Worm (Caenorhabditis elegans): ENCODE data around the gene B0244.6.

B0244.6 gene

ce11 chrIII:5721888-5722287, 15.9 kb upstream of the B0244.6 start:
- TF ChIP-seq him-1 (tag; optimal IDR thresholded peaks at IDR 0.05): no peak
- TF ChIP-seq W03F9.2 (tag; optimal IDR thresholded peaks at IDR 0.05): peak; percentile 76

ce11 chrIII:5722550-5722949, 15.3 kb upstream of the B0244.6 start, which contains the start of gene wrm-1:
Gene wrm-1 (plus strand): TSS chrIII:5722850.
- TF ChIP-seq dao-5 (tag; optimal IDR thresholded peaks at IDR 0.05): no peak
- TF ChIP-seq him-1 (tag; optimal IDR thresholded peaks at IDR 0.05): no peak
- no peak for TF ChIP-seq W03F9.2 (tag; optimal IDR thresholded peaks at IDR 0.05)

- TF ChIP-seq him-1 (tag; optimal IDR thresholded peaks at IDR 0.05) (no peak), W03F9.2 (tag; optimal IDR thresholded peaks at IDR 0.05) (peak; percentile 39), dao-5 (tag; optimal IDR thresholded peaks at IDR 0.05) (no peak)
Measured at ce11 chrIII:5727827-5728226, 10.0 kb upstream of the B0244.6 start, which contains the start of gene egg-1. Gene egg-1 (plus strand): TSS chrIII:5728180.

- no peak for TF ChIP-seq dao-5 (tag; optimal IDR thresholded peaks at IDR 0.05)
- no peak for TF ChIP-seq W03F9.2 (tag; optimal IDR thresholded peaks at IDR 0.05)
- TF ChIP-seq him-1 (tag; optimal IDR thresholded peaks at IDR 0.05): no peak
Measured at ce11 chrIII:5729367-5729766, 8.4 kb upstream of the B0244.6 start.

ce11 chrIII:5730041-5730440, 7.8 kb upstream of the B0244.6 start:
- TF ChIP-seq dao-5 (tag; optimal IDR thresholded peaks at IDR 0.05) (no peak), W03F9.2 (tag; optimal IDR thresholded peaks at IDR 0.05) (no peak), him-1 (tag; optimal IDR thresholded peaks at IDR 0.05) (no peak)

- TF ChIP-seq him-1 (tag; optimal IDR thresholded peaks at IDR 0.05): no peak
- no peak for TF ChIP-seq dao-5 (tag; optimal IDR thresholded peaks at IDR 0.05)
- TF ChIP-seq W03F9.2 (tag; optimal IDR thresholded peaks at IDR 0.05): no peak
Measured at ce11 chrIII:5730980-5731636, 6.7 kb upstream of the B0244.6 start, which contains the start of the genes B0244.9 and B0244.7. Gene B0244.9 (minus strand): TSS chrIII:5731030. Gene B0244.7 (plus strand): TSS chrIII:5731501.

- no peak for TF ChIP-seq dao-5 (tag; optimal IDR thresholded peaks at IDR 0.05)
- no peak for TF ChIP-seq W03F9.2 (tag; optimal IDR thresholded peaks at IDR 0.05)
- no peak for TF ChIP-seq him-1 (tag; optimal IDR thresholded peaks at IDR 0.05)
Measured at ce11 chrIII:5732925-5733324, 4.9 kb upstream of the B0244.6 start, which contains the start of gene B0244.17. Gene B0244.17 (plus strand): TSS chrIII:5733225.

- TF ChIP-seq W03F9.2 (tag; optimal IDR thresholded peaks at IDR 0.05) (no peak), dao-5 (tag; optimal IDR thresholded peaks at IDR 0.05) (no peak), him-1 (tag; optimal IDR thresholded peaks at IDR 0.05) (no peak)
Measured at ce11 chrIII:5734328-5734727, 3.5 kb upstream of the B0244.6 start.

- TF ChIP-seq dao-5 (tag; optimal IDR thresholded peaks at IDR 0.05): no peak
- TF ChIP-seq him-1 (tag; optimal IDR thresholded peaks at IDR 0.05): no peak
- TF ChIP-seq W03F9.2 (tag; optimal IDR thresholded peaks at IDR 0.05): no peak
Measured at ce11 chrIII:5734905-5735304, 2.9 kb upstream of the B0244.6 start, which contains the start of gene B0244.10. Gene B0244.10 (plus strand): TSS chrIII:5735158.

- TF ChIP-seq him-1 (tag; optimal IDR thresholded peaks at IDR 0.05): no peak
- no peak for TF ChIP-seq W03F9.2 (tag; optimal IDR thresholded peaks at IDR 0.05)
- no peak for TF ChIP-seq dao-5 (tag; optimal IDR thresholded peaks at IDR 0.05)
Measured at ce11 chrIII:5740666-5741065, 2.9 kb downstream of the B0244.6 start, which contains the start of gene B0244.16. Gene B0244.16 (plus strand): TSS chrIII:5740966.

- TF ChIP-seq W03F9.2 (tag; optimal IDR thresholded peaks at IDR 0.05): no peak
- TF ChIP-seq dao-5 (tag; optimal IDR thresholded peaks at IDR 0.05): no peak
- TF ChIP-seq him-1 (tag; optimal IDR thresholded peaks at IDR 0.05): no peak
Measured at ce11 chrIII:5743084-5743483, 5.3 kb downstream of the B0244.6 start, which contains the start of gene B0244.15. Gene B0244.15 (plus strand): TSS chrIII:5743384.

- no peak for TF ChIP-seq him-1 (tag; optimal IDR thresholded peaks at IDR 0.05)
- TF ChIP-seq W03F9.2 (tag; optimal IDR thresholded peaks at IDR 0.05): no peak
- TF ChIP-seq dao-5 (tag; optimal IDR thresholded peaks at IDR 0.05): no peak
Measured at ce11 chrIII:5744579-5744978, 6.8 kb downstream of the B0244.6 start, which contains the start of gene B0244.5. Gene B0244.5 (plus strand): TSS chrIII:5744879.

- no peak for TF ChIP-seq dao-5 (tag; optimal IDR thresholded peaks at IDR 0.05)
- TF ChIP-seq W03F9.2 (tag; optimal IDR thresholded peaks at IDR 0.05): no peak
- TF ChIP-seq him-1 (tag; optimal IDR thresholded peaks at IDR 0.05): no peak
Measured at ce11 chrIII:5747185-5747584, 9.4 kb downstream of the B0244.6 start, which contains the start of gene B0244.4. Gene B0244.4 (plus strand): TSS chrIII:5747485.

ce11 chrIII:5748360-5748759, 10.6 kb downstream of the B0244.6 start:
- TF ChIP-seq him-1 (tag; optimal IDR thresholded peaks at IDR 0.05): no peak

- TF ChIP-seq W03F9.2 (tag; optimal IDR thresholded peaks at IDR 0.05) (no peak), him-1 (tag; optimal IDR thresholded peaks at IDR 0.05) (no peak), dao-5 (tag; optimal IDR thresholded peaks at IDR 0.05) (no peak)
Measured at ce11 chrIII:5750503-5750902, 12.7 kb downstream of the B0244.6 start.

Data from whole organism, L4/young adult.